Worm (Caenorhabditis elegans) whole organism, midembryonic: ENCODE data around the gene srd-63.

ENCODE experiments used
- T22C8.4 ChIP-seq: fragments of 200-800 bp; sonication (Bioruptor generic); IDR thresholded peaks from 2 replicates; pipeline ENCODE4 v1.3.6; 2022; ENCODE audit warnings: missing genetic modification characterization, missing compliant biosample characterization
- cog-1 ChIP-seq: sonication (generic microtip); optimal IDR thresholded peaks from 2 replicates; lab custom pipeline; 2016; ENCODE audit warnings: missing genetic modification characterization, missing compliant biosample characterization
- flt-1 ChIP-seq: fragments of 200-800 bp; sonication (Bioruptor generic); IDR thresholded peaks from 2 replicates; pipeline ENCODE4 v1.3.6; 2022; ENCODE audit warnings: missing genetic modification characterization, missing compliant biosample characterization
- klf-2 ChIP-seq: fragments of 200-800 bp; sonication (Bioruptor generic); conservative IDR thresholded peaks from 2 replicates; pipeline ENCODE4 v1.3.6; 2022; ENCODE audit warnings: missing genetic modification reagents, missing genetic modification characterization, missing compliant biosample characterization
- med-1 ChIP-seq: sonication (generic microtip); optimal IDR thresholded peaks from 2 replicates; lab custom pipeline; 2017; ENCODE audit warnings: missing genetic modification characterization, mild to moderate bottlenecking, missing compliant biosample characterization, antibody characterized with exemption, missing genetic modification reagents; ENCODE audit not compliant: insufficient read depth
- ref-1 ChIP-seq: fragments of 200-800 bp; sonication (Bioruptor generic); conservative IDR thresholded peaks from 2 replicates; pipeline ENCODE4 v1.3.6; 2022; ENCODE audit warnings: missing genetic modification reagents, missing genetic modification characterization, missing compliant biosample characterization
- tab-1 ChIP-seq: fragments of 200-800 bp; sonication (Bioruptor generic); IDR thresholded peaks from 2 replicates; pipeline ENCODE4 v1.3.6; 2022; ENCODE audit warnings: missing genetic modification characterization, missing compliant biosample characterization
- ztf-23 ChIP-seq: fragments of 200-800 bp; sonication (Bioruptor generic); IDR thresholded peaks from 2 replicates; pipeline ENCODE4 v1.3.6; 2022; ENCODE audit warnings: missing genetic modification reagents, missing genetic modification characterization, missing compliant biosample characterization
- ztf-29 ChIP-seq: fragments of 200-800 bp; sonication (Bioruptor generic); IDR thresholded peaks from 2 replicates; pipeline ENCODE4 v1.3.6; 2022; ENCODE audit warnings: missing genetic modification reagents, missing genetic modification characterization, missing compliant biosample characterization

Gene srd-63

DNA sequence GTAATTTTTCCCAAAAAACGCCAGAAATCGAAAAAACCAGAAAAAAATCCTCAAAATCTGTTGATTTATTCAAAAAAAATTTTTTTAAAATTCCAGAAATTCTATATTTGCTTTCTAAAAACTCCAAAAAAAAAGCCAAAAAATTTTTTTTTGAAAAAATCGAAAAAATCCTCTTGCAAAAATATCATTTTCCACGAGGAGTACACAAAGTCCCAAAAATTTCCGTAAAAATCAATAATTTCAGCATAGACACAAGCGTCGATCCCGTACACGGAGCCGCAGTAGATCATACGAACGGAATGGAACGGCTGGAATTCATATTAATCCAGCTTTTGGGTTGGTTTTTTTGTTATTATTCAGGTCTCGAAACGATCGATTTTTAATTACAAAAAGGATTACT lies 25.5 kb downstream of the srd-63 start:
- TF ChIP-seq flt-1 (no peak), T22C8.4 (GFP tag; lab: Robert Waterston, UW) (peak; percentile 53; the same call in 1 of the 2 replicates)

- TF ChIP-seq flt-1 (no peak), ztf-29 (no peak), cog-1 (tag; lab: Kevin White, UChicago) (no peak), ztf-23 (GFP tag; lab: Robert Waterston, UW) (no peak), ref-1 (GFP tag; lab: Robert Waterston, UW) (no peak), klf-2 (GFP tag; lab: Robert Waterston, UW) (no peak), med-1 (no peak), tab-1 (no peak), T22C8.4 (GFP tag; lab: Robert Waterston, UW) (no peak)
Observed at ce11 chrV:16367575-16367974, 26.1 kb downstream of the srd-63 start, which contains the start of gene W08G11.3. Gene W08G11.3 (plus strand): TSS chrV:16367681.

- TF ChIP-seq med-1, result no peak
- TF ChIP-seq ztf-23 (GFP tag; lab: Robert Waterston, UW), result no peak
Observed at ce11 chrV:16361350-16361749, 32.3 kb downstream of the srd-63 start.

DNA sequence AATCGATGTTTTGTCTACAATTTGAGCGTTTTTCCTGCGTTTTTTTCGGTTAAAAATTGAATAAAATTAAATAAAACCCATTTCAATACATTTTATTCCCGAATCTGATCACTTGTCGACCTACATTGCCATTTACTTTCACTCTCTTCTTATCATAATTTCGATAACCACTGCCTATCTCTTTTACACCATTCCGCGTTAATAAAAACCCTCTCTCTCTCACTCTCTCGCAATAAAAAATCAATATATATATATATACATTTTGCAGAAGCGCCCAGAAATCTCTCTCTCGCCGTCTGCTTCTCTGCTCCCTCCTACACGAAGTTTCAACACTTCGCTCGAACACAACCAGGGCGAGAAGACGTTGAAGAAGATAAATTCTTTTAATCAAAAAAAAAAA lies 36.4 kb downstream of the srd-63 start, which contains the start of gene pptr-1:
TSS of gene pptr-1 (plus strand) at position 269 of the 400 bp plus-strand sequence.
- no peak for TF ChIP-seq cog-1 (tag; lab: Kevin White, UChicago)
- peak; percentile 22; the same call in 1 of the 2 replicates for TF ChIP-seq T22C8.4 (GFP tag; lab: Robert Waterston, UW)

ce11 chrV:16356798-16357197 lies 36.8 kb downstream of the srd-63 start:
- TF ChIP-seq cog-1 (tag; lab: Kevin White, UChicago) (no peak), T22C8.4 (GFP tag; lab: Robert Waterston, UW) (no peak), ztf-29 (no peak), med-1 (no peak), ztf-23 (GFP tag; lab: Robert Waterston, UW) (no peak), flt-1 (no peak), klf-2 (GFP tag; lab: Robert Waterston, UW) (no peak), ref-1 (GFP tag; lab: Robert Waterston, UW) (no peak), tab-1 (no peak)

- no peak for TF ChIP-seq ref-1 (GFP tag; lab: Robert Waterston, UW)
- TF ChIP-seq flt-1, result peak; percentile 79
- TF ChIP-seq T22C8.4 (GFP tag; lab: Robert Waterston, UW), result no peak
- peak; percentile 71 for TF ChIP-seq cog-1 (tag; lab: Kevin White, UChicago)
Observed at ce11 chrV:16355941-16356340, 37.7 kb downstream of the srd-63 start.

ce11 chrV:16354675-16355074 lies 39.0 kb downstream of the srd-63 start:
- no peak for TF ChIP-seq T22C8.4 (GFP tag; lab: Robert Waterston, UW)
- TF ChIP-seq med-1, result no peak
- TF ChIP-seq cog-1 (tag; lab: Kevin White, UChicago), result no peak
- no peak for TF ChIP-seq ztf-29
- TF ChIP-seq flt-1, result no peak
- TF ChIP-seq tab-1, result no peak
- TF ChIP-seq klf-2 (GFP tag; lab: Robert Waterston, UW), result no peak
- no peak for TF ChIP-seq ztf-23 (GFP tag; lab: Robert Waterston, UW)
- no peak for TF ChIP-seq ref-1 (GFP tag; lab: Robert Waterston, UW)

- TF ChIP-seq ztf-29, result no peak
- TF ChIP-seq ref-1 (GFP tag; lab: Robert Waterston, UW), result no peak
- no peak for TF ChIP-seq cog-1 (tag; lab: Kevin White, UChicago)
- TF ChIP-seq T22C8.4 (GFP tag; lab: Robert Waterston, UW), result no peak
- no peak for TF ChIP-seq klf-2 (GFP tag; lab: Robert Waterston, UW)
- no peak for TF ChIP-seq flt-1
- no peak for TF ChIP-seq ztf-23 (GFP tag; lab: Robert Waterston, UW)
- TF ChIP-seq med-1, result no peak
Observed at ce11 chrV:16352282-16352681, 41.3 kb downstream of the srd-63 start.

- no peak for TF ChIP-seq T22C8.4 (GFP tag; lab: Robert Waterston, UW)
- TF ChIP-seq klf-2 (GFP tag; lab: Robert Waterston, UW), result no peak
- TF ChIP-seq ztf-29, result no peak
- TF ChIP-seq cog-1 (tag; lab: Kevin White, UChicago), result no peak
- no peak for TF ChIP-seq flt-1
- no peak for TF ChIP-seq ref-1 (GFP tag; lab: Robert Waterston, UW)
- no peak for TF ChIP-seq ztf-23 (GFP tag; lab: Robert Waterston, UW)
- no peak for TF ChIP-seq tab-1
- no peak for TF ChIP-seq med-1
Observed at ce11 chrV:16351757-16352156, 41.9 kb downstream of the srd-63 start.

DNA sequence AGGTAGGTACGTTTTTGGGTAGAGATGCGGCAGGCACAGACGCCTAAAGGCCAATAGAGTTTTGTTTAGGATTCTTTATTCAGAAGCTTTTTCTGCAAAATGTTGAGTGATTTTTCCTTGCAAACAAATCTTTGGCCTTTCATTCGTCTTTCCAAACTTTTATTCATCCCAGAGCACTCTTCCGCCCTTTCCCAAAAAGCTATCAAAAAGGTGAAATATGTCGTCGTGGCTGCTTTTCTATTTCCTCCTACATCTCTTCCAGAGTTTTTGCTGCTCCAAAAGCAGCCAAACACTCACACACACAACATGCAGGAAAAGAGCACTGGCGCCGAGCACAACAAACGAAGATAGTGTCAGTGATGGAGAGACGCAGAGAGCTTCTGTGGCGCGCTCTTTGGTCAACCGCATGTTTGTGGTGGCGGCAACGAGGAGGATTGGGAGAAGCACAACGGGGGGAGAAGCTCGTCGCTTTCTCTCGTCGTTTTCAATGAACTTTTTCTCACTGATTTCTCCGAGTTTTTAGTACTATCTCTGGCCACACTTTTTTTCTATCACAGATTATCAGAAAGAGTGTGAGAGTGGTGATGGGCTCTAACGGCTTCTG lies 42.8 kb downstream of the srd-63 start:
- TF ChIP-seq med-1 (no peak), cog-1 (tag; lab: Kevin White, UChicago) (no peak)

DNA sequence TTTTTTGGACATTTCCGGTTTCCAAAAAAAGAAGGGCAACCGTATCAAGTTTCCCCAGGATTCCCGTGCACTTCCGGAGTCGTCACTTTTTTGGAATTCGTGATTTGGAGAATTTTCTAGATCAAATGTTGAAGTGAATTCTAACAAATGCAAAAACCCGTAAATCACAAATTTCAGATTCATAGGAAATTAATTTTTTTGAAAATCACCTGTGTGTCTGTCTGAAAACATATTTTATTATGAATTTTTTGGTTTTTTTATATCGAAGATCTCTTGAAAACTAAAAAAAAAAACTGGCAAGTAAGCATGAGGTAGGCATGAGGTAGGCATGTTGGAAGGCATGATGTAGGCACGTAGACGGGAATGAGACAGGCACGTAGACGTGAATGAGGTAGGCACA lies 43.6 kb downstream of the srd-63 start:
- TF ChIP-seq flt-1 (no peak), cog-1 (tag; lab: Kevin White, UChicago) (no peak), tab-1 (no peak), ztf-29 (no peak), ref-1 (GFP tag; lab: Robert Waterston, UW) (no peak), med-1 (no peak), T22C8.4 (GFP tag; lab: Robert Waterston, UW) (no peak), klf-2 (GFP tag; lab: Robert Waterston, UW) (no peak), ztf-23 (GFP tag; lab: Robert Waterston, UW) (no peak)
